Worm (Caenorhabditis elegans) whole organism, mixed stage, embryonic: Measurements from ENCODE around the gene Y47G7B.2.

Experiments
- lsy-2 ChIP-seq: fragments of 150-350 bp; optimal IDR thresholded peaks from 2 replicates; lab custom pipeline; 2014; ENCODE audit warnings: missing biosample characterization, missing genetic modification characterization
- nhr-76 ChIP-seq: sonication (generic microtip); optimal IDR thresholded peaks from 2 replicates; lab custom pipeline; 2017; ENCODE audit warnings: missing biosample characterization, missing genetic modification characterization
- unc-39 ChIP-seq: fragments of 150-350 bp; optimal IDR thresholded peaks from 2 replicates; lab custom pipeline; 2014; ENCODE audit warnings: missing biosample characterization, missing genetic modification characterization
- ztf-11 ChIP-seq: fragments of 150-350 bp; optimal IDR thresholded peaks from 2 replicates; lab custom pipeline; 2014; ENCODE audit warnings: missing biosample characterization, missing genetic modification characterization

- no peak for TF ChIP-seq ztf-11 (tag; lab: Kevin White, UChicago)
- no peak for TF ChIP-seq unc-39
- no peak for TF ChIP-seq nhr-76 (tag; lab: Kevin White, UChicago)
- TF ChIP-seq lsy-2: no peak
Measured at ce11 chrII:2705200-2705599, 2.6 kb downstream of the Y47G7B.2 start, which contains the start of gene srh-128.
